Fruit fly (Drosophila melanogaster) whole organism, embryonic: ENCODE measurements around the gene TwdlW.

ENCODE experiments used
- Aef1 ChIP-seq: fragments of 200-800 bp; sonication (Bioruptor generic); IDR thresholded peaks from 3 replicates; pipeline ENCODE4 v1.3.6; 2022; ENCODE audit warnings: missing biosample characterization, missing genetic modification characterization
- Asciz ChIP-seq: fragments of 200-800 bp; sonication (Bioruptor generic); optimal IDR thresholded peaks from 2 replicates; lab custom pipeline; 2017; ENCODE audit warnings: missing biosample characterization, mild to moderate bottlenecking, missing genetic modification characterization, missing genetic modification reagents
- Awh ChIP-seq: fragments of 200-800 bp; sonication (Bioruptor generic); IDR thresholded peaks from 2 replicates; pipeline ENCODE4, ENCODE4 v1.3.6; 2022; ENCODE audit warnings: missing biosample characterization, missing genetic modification characterization
- Bgb ChIP-seq: fragments of 200-800 bp; sonication (Bioruptor generic); IDR thresholded peaks from 2 replicates; pipeline ENCODE4 v1.3.6; 2022; ENCODE audit warnings: missing biosample characterization, missing genetic modification characterization; ENCODE audit not compliant: partially characterized antibody
- Bteb2 ChIP-seq: fragments of 200-800 bp; sonication (Bioruptor generic); optimal IDR thresholded peaks from 2 replicates; lab custom pipeline; 2016; ENCODE audit warnings: missing biosample characterization, missing genetic modification characterization
- C15 ChIP-seq: fragments of 200-800 bp; sonication (Bioruptor generic); IDR thresholded peaks from 3 replicates; pipeline ENCODE4 v1.3.6; 2022; ENCODE audit warnings: missing biosample characterization, missing genetic modification characterization
- CG11085 ChIP-seq: fragments of 200-800 bp; sonication (Bioruptor generic); IDR thresholded peaks from 2 replicates; pipeline ENCODE4 v1.3.6; 2022; ENCODE audit warnings: missing biosample characterization, missing genetic modification characterization
- CG11456 ChIP-seq: fragments of 200-800 bp; sonication (Bioruptor generic); IDR thresholded peaks from 3 replicates; pipeline ENCODE4 v1.3.6; 2022; ENCODE audit warnings: missing biosample characterization, missing genetic modification characterization
- CG11723 ChIP-seq: fragments of 200-800 bp; sonication (Bioruptor generic); optimal IDR thresholded peaks from 2 replicates; lab custom pipeline; 2017; ENCODE audit warnings: missing biosample characterization, mild to moderate bottlenecking, missing genetic modification characterization
- CG12071 ChIP-seq: fragments of 200-800 bp; sonication (Bioruptor generic); optimal IDR thresholded peaks from 3 replicates; lab custom pipeline; 2018; ENCODE audit warnings: missing biosample characterization, mild to moderate bottlenecking, missing genetic modification characterization
- CG12942 ChIP-seq: fragments of 200-800 bp; sonication (Bioruptor generic); optimal IDR thresholded peaks from 3 replicates; lab custom pipeline; 2016; ENCODE audit warnings: missing biosample characterization, missing genetic modification characterization
- CG13624 ChIP-seq: fragments of 200-800 bp; sonication (Bioruptor generic); optimal IDR thresholded peaks from 2 replicates; lab custom pipeline; 2016; ENCODE audit warnings: missing biosample characterization, missing genetic modification characterization
- CG1529 ChIP-seq: fragments of 200-800 bp; sonication (Bioruptor generic); optimal IDR thresholded peaks from 3 replicates; lab custom pipeline; 2018; ENCODE audit warnings: missing biosample characterization, missing genetic modification characterization
- CG1603 ChIP-seq: fragments of 200-800 bp; sonication (Bioruptor generic); optimal IDR thresholded peaks from 2 replicates; lab custom pipeline; 2019; ENCODE audit warnings: missing biosample characterization, mild to moderate bottlenecking, missing genetic modification characterization, moderate library complexity
- CG31388 ChIP-seq: fragments of 200-800 bp; sonication (Bioruptor generic); optimal IDR thresholded peaks from 2 replicates; lab custom pipeline; 2016; ENCODE audit warnings: missing biosample characterization, missing genetic modification characterization
- CG32532 ChIP-seq: fragments of 200-800 bp; sonication (Bioruptor generic); IDR thresholded peaks from 2 replicates; pipeline ENCODE4 v1.3.6; 2022; ENCODE audit warnings: missing biosample characterization, missing genetic modification characterization
- CG3281 ChIP-seq: fragments of 200-800 bp; sonication (Bioruptor generic); optimal IDR thresholded peaks from 3 replicates; lab custom pipeline; 2017; ENCODE audit warnings: missing biosample characterization, mild to moderate bottlenecking, missing genetic modification characterization
- CG33213 ChIP-seq: fragments of 200-800 bp; sonication (Bioruptor generic); optimal IDR thresholded peaks from 3 replicates; lab custom pipeline; 2016; ENCODE audit warnings: missing biosample characterization, missing genetic modification characterization
- CG34224 ChIP-seq: fragments of 200-800 bp; sonication (Bioruptor generic); IDR thresholded peaks from 3 replicates; pipeline ENCODE4 v1.3.6; 2022; ENCODE audit warnings: missing biosample characterization, missing genetic modification characterization; ENCODE audit not compliant: partially characterized antibody
- CG34376 ChIP-seq: fragments of 200-800 bp; sonication (Bioruptor generic); optimal IDR thresholded peaks from 2 replicates; lab custom pipeline; 2018; ENCODE audit warnings: missing biosample characterization, mild to moderate bottlenecking, missing genetic modification characterization
- CG3847 ChIP-seq: fragments of 200-800 bp; sonication (Bioruptor generic); IDR thresholded peaks from 2 replicates; pipeline ENCODE4 v1.3.6; 2022; ENCODE audit warnings: missing biosample characterization, missing genetic modification characterization
- CG7372 ChIP-seq: fragments of 200-800 bp; sonication (Bioruptor generic); IDR thresholded peaks from 2 replicates; pipeline ENCODE4 v1.3.6; 2022; ENCODE audit warnings: missing biosample characterization, missing genetic modification characterization
- CG7745 ChIP-seq: fragments of 200-800 bp; sonication (Bioruptor generic); optimal IDR thresholded peaks from 2 replicates; lab custom pipeline; 2018; ENCODE audit warnings: missing biosample characterization, mild to moderate bottlenecking, missing genetic modification characterization, moderate library complexity
- CTCF ChIP-seq: fragments of 200-800 bp; sonication (Bioruptor generic); optimal IDR thresholded peaks from 2 replicates; lab custom pipeline; 2017; ENCODE audit warnings: missing biosample characterization, mild to moderate bottlenecking, missing genetic modification characterization, moderate library complexity
- Camta ChIP-seq: fragments of 200-800 bp; sonication (Bioruptor generic); optimal IDR thresholded peaks from 2 replicates; lab custom pipeline; 2016; ENCODE audit warnings: missing biosample characterization, missing genetic modification characterization
- Dll ChIP-seq: fragments of 200-800 bp; sonication (Bioruptor generic); IDR thresholded peaks from 4 replicates; pipeline ENCODE4 v1.3.6; 2022; ENCODE audit warnings: missing biosample characterization, missing genetic modification characterization; ENCODE audit not compliant: partially characterized antibody
- Doc3 ChIP-seq: fragments of 200-800 bp; sonication (Bioruptor generic); IDR thresholded peaks from 3 replicates; pipeline ENCODE4 v1.3.6; 2022; ENCODE audit warnings: missing biosample characterization, missing genetic modification characterization; ENCODE audit not compliant: partially characterized antibody
- E2f2 ChIP-seq: fragments of 200-800 bp; sonication (Bioruptor generic); IDR thresholded peaks from 2 replicates; pipeline ENCODE4 v1.3.6; 2022; ENCODE audit warnings: missing biosample characterization, missing genetic modification characterization
- Ets97D ChIP-seq: fragments of 200-800 bp; sonication (Bioruptor generic); optimal IDR thresholded peaks from 3 replicates; lab custom pipeline; 2016; ENCODE audit warnings: missing biosample characterization, missing genetic modification characterization
- Mad ChIP-seq: fragments of 200-800 bp; sonication (Bioruptor generic); optimal IDR thresholded peaks from 2 replicates; lab custom pipeline; 2016; ENCODE audit warnings: missing biosample characterization, missing genetic modification characterization
- Med ChIP-seq: fragments of 200-800 bp; sonication (Bioruptor generic); peaks from one replicate; lab custom pipeline; 2016; ENCODE audit warnings: missing biosample characterization, missing genetic modification characterization, mild to moderate bottlenecking, inconsistent platforms, moderate library complexity
- Meics ChIP-seq: fragments of 200-800 bp; sonication (Bioruptor generic); optimal IDR thresholded peaks from 2 replicates; lab custom pipeline; 2017; ENCODE audit warnings: missing biosample characterization, mild to moderate bottlenecking, missing genetic modification characterization
- Sox100B ChIP-seq: fragments of 200-800 bp; sonication (Bioruptor generic); optimal IDR thresholded peaks from 3 replicates; lab custom pipeline; 2018; ENCODE audit warnings: missing biosample characterization, mild to moderate bottlenecking, missing genetic modification characterization
- ap ChIP-seq: fragments of 200-800 bp; sonication (Bioruptor generic); IDR thresholded peaks from 2 replicates; pipeline ENCODE4 v1.3.6; 2022; ENCODE audit warnings: missing biosample characterization, missing genetic modification characterization
- ash1 ChIP-seq: fragments of 200-800 bp; sonication (Bioruptor generic); optimal IDR thresholded peaks from 2 replicates; lab custom pipeline; 2018; ENCODE audit warnings: missing biosample characterization, mild to moderate bottlenecking, missing genetic modification characterization
- bbx ChIP-seq: fragments of 200-800 bp; sonication (Bioruptor generic); IDR thresholded peaks from 2 replicates; pipeline ENCODE4 v1.3.6; 2022; ENCODE audit warnings: missing biosample characterization, missing genetic modification characterization; ENCODE audit not compliant: partially characterized antibody
- bsh ChIP-seq, 2 experiments: fragments of 200-800 bp; sonication (Bioruptor generic); optimal IDR thresholded peaks; 2 replicates each; lab custom pipeline; 2017 to 2018; ENCODE audit warnings: mild to moderate bottlenecking in 2 of 2, missing biosample characterization in 2 of 2, missing genetic modification characterization in 2 of 2, moderate library complexity in 1 of 2
- gem ChIP-seq: fragments of 200-800 bp; sonication (Bioruptor generic); optimal IDR thresholded peaks from 2 replicates; lab custom pipeline; 2019; ENCODE audit warnings: missing biosample characterization, mild to moderate bottlenecking, missing genetic modification characterization, moderate library complexity
- grn ChIP-seq: fragments of 200-800 bp; sonication (Bioruptor generic); optimal IDR thresholded peaks from 3 replicates; lab custom pipeline; 2017; ENCODE audit warnings: missing biosample characterization, missing genetic modification characterization
- inv ChIP-seq: fragments of 200-800 bp; sonication (Bioruptor generic); IDR thresholded peaks from 2 replicates; pipeline ENCODE4 v1.3.6; 2022; ENCODE audit warnings: missing biosample characterization, missing genetic modification characterization; ENCODE audit not compliant: partially characterized antibody
- kni ChIP-seq: fragments of 200-800 bp; sonication (Bioruptor generic); optimal IDR thresholded peaks from 3 replicates; lab custom pipeline; 2017; ENCODE audit warnings: mild to moderate bottlenecking, missing biosample characterization, missing genetic modification reagents, missing genetic modification characterization
- lov ChIP-seq, 2 experiments: fragments of 200-800 bp in 1 of 2; fragments of >200 bp in 1 of 2; sonication (Bioruptor generic) in 1 of 2; IDR thresholded peaks in 1 of 2; optimal IDR thresholded peaks in 1 of 2; 2 replicates in 1 of 2; 3 replicates in 1 of 2; pipeline versions ENCODE4 v1.3.6 to Lab custom; 2017 to 2022; ENCODE audit warnings: missing biosample characterization in 1 of 2, missing genetic modification characterization in 1 of 2
- oc ChIP-seq: fragments of 200-800 bp; sonication (Bioruptor generic); optimal IDR thresholded peaks from 2 replicates; lab custom pipeline; 2018; ENCODE audit warnings: missing biosample characterization, mild to moderate bottlenecking, missing genetic modification characterization, moderate library complexity
- odd ChIP-seq: fragments of 200-800 bp; sonication (Bioruptor generic); optimal IDR thresholded peaks from 2 replicates; lab custom pipeline; 2017; ENCODE audit warnings: missing biosample characterization, mild to moderate bottlenecking, missing genetic modification characterization
- p53 ChIP-seq: fragments of 200-800 bp; sonication (Bioruptor generic); optimal IDR thresholded peaks from 2 replicates; lab custom pipeline; 2016; ENCODE audit warnings: missing biosample characterization, missing genetic modification characterization
- peb ChIP-seq: fragments of 200-800 bp; sonication (Bioruptor generic); IDR thresholded peaks from 2 replicates; pipeline ENCODE4 v1.3.6; 2022; ENCODE audit warnings: missing biosample characterization, missing genetic modification characterization
- sna ChIP-seq: fragments of 200-800 bp; sonication (Bioruptor generic); IDR thresholded peaks from 2 replicates; pipeline ENCODE4 v1.3.6; 2022; ENCODE audit warnings: missing biosample characterization, missing genetic modification characterization; ENCODE audit not compliant: partially characterized antibody
- ssp ChIP-seq: fragments of 200-800 bp; sonication (Bioruptor generic); IDR thresholded peaks from 2 replicates; pipeline ENCODE4 v1.3.6; 2022; ENCODE audit warnings: missing biosample characterization, missing genetic modification characterization
- wor ChIP-seq: fragments of 200-800 bp; sonication (Bioruptor generic); IDR thresholded peaks from 2 replicates; pipeline ENCODE4 v1.3.6; 2022; ENCODE audit warnings: missing biosample characterization, missing genetic modification characterization
- yki ChIP-seq: fragments of >200 bp; optimal IDR thresholded peaks from 3 replicates; lab custom pipeline; 2018
- zen ChIP-seq: fragments of 200-800 bp; sonication (Bioruptor generic); optimal IDR thresholded peaks from 3 replicates; lab custom pipeline; 2018; ENCODE audit warnings: missing biosample characterization, mild to moderate bottlenecking, missing genetic modification characterization, moderate library complexity

TwdlW gene

DNA sequence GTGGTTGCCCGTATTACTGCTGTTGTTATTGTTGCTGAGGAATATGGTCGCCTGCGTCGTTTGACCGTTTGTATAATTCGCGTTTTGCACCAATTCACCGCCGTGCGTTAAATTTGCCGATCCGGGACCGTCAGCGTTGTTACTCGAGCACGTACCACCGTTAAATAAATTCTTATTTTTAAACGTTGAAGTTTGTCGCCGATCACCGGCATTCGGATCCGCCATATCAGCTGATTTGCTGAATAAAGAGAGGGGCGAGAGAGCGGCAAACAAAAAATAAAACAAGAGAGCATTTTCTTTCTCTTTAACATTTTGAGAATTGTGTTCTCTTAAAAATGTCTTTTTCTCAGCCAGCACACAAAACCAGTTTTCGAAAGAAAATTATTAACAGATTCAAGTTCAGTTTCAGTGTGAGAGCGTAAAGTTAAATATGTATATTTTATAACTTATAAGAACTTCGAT is 23.3 kb downstream of the TwdlW start (continued):
- TF ChIP-seq Mad (GFP tag; lab: Kevin White, UChicago) (no peak), lov (optimal IDR thresholded peaks at IDR 0.05; lab: Kevin White, UChicago) (no peak), lov (GFP tag; IDR thresholded peaks at IDR 0.05; lab: Robert Waterston, UW) (no peak), CG13624 (GFP tag; lab: Kevin White, UChicago) (no peak), bbx (GFP tag; lab: Robert Waterston, UW) (no peak), CG11456 (GFP tag; lab: Robert Waterston, UW) (no peak), peb (GFP tag; lab: Robert Waterston, UW) (no peak), ssp (GFP tag; lab: Robert Waterston, UW) (no peak), odd (no peak), E2f2 (no peak), sna (peak; percentile 22; the same call in 1 of the 2 replicates), Ets97D (GFP tag; lab: Kevin White, UChicago) (no peak), CG3281 (GFP tag; lab: Kevin White, UChicago) (peak; percentile 42), kni (peak; percentile 43), CG34224 (GFP tag; lab: Robert Waterston, UW) (peak; percentile 49), ap (no peak), Awh (GFP tag; lab: Robert Waterston, UW) (no peak), Bgb (GFP tag; lab: Robert Waterston, UW) (peak; percentile 48; the same call in 1 of the 2 replicates), CG12942 (GFP tag; lab: Kevin White, UChicago) (no peak), Camta (GFP tag; lab: Kevin White, UChicago) (no peak), ash1 (GFP tag; lab: Kevin White, UChicago) (peak; percentile 7), CG33213 (GFP tag; lab: Kevin White, UChicago) (no peak), CG1603 (tag; lab: Kevin White, UChicago) (no peak), oc (no peak), C15 (no peak), Aef1 (GFP tag; lab: Robert Waterston, UW) (no peak), Meics (GFP tag; lab: Kevin White, UChicago) (no peak), wor (no peak), Asciz (no peak), inv (GFP tag; lab: Robert Waterston, UW) (peak; percentile 39; the same call in 1 of the 2 replicates), CG1529 (GFP tag; lab: Kevin White, UChicago) (no peak), p53 (no peak), zen (tag; lab: Kevin White, UChicago) (no peak), Sox100B (no peak), CG11085 (GFP tag; lab: Robert Waterston, UW) (0 out of 2 replicates have a peak, but pooled peaks have one; percentile 22), CG7372 (GFP tag; lab: Robert Waterston, UW) (no peak), CG32532 (GFP tag; lab: Robert Waterston, UW) (no peak; the same call in 1 of the 2 replicates), gem (no peak), CG11723 (GFP tag; lab: Kevin White, UChicago) (no peak), CG12071 (GFP tag; lab: Kevin White, UChicago) (no peak), CG3847 (GFP tag; lab: Robert Waterston, UW) (no peak), Med (peak; percentile 90), CG31388 (GFP tag; lab: Kevin White, UChicago) (no peak), CG34376 (peak; percentile 48), grn (GFP tag; lab: Kevin White, UChicago) (no peak), CG7745 (tag; lab: Kevin White, UChicago) (peak; percentile 35), Doc3 (GFP tag; lab: Robert Waterston, UW) (no peak; the same call in 2 of the 3 replicates), yki (lab: Kevin White, UChicago) (peak; percentile 57), Dll (no peak), bsh (GFP tag; optimal IDR thresholded peaks at IDR 0.05; lab: Kevin White, UChicago) (no peak), CTCF (peak; percentile 55), Bteb2 (GFP tag; lab: Kevin White, UChicago) (no peak)
